Fruit fly (Drosophila melanogaster): Measurements from ENCODE around the gene lap.

dm6 chr3R:7241460-7241859, 54.7 kb downstream of the lap start, which contains the start of gene CG14607:
- TF ChIP-seq EcR (GFP tag; optimal IDR thresholded peaks at IDR 0.05), result no peak
- no peak for TF ChIP-seq psq (optimal IDR thresholded peaks at IDR 0.05)
- no peak for TF ChIP-seq CG8478 (optimal IDR thresholded peaks at IDR 0.05)
- TF ChIP-seq usp (GFP tag; optimal IDR thresholded peaks at IDR 0.05), result no peak
